Fruit fly (Drosophila melanogaster) S2 (cell line): ENCODE data around the gene Dbct.

ENCODE experiments used
- CG8478 ChIP-seq: fragments of >200 bp; optimal IDR thresholded peaks from 2 replicates; lab custom pipeline; 2018
- CTCF ChIP-seq, 2 experiments: fragments of >200 bp; optimal IDR thresholded peaks; 2 replicates each; lab custom pipeline; 2018

DNA sequence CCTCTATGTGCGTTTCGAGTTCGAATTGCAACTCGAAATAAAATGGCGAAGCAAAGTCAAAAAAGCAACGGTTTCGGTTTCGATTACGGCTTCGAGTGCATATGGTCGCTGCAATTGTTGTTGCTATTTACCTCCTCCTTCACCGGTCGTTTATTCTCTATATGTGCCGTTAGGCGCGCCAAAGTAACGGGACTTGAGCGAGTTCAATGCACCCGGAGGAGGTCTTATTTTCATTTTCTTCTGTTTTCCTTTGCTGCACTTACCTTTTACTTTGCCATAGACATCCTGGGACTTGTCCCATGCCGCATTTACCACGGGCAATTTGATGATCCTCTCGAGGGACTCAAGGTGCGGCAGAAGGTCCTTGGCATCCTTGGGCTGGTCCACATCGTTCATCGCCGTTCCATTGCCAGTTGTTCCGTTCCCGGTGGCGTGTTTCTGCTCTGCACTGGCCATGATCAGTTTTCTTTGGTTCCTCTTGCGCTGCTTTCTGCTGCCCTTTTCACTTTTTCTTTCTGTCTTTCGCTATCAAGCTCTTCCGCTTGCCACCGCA lies 10.4 kb upstream of the Dbct start:
- no peak for TF ChIP-seq CG8478 (lab: Kevin White, UChicago)
- no peak for TF ChIP-seq CTCF (optimal IDR thresholded peaks at IDR 0.05; lab: Kevin White, UChicago)
